Fruit fly (Drosophila melanogaster) whole organism, embryonic: ENCODE results near the gene Teh1.

Experiments used
- Bdp1 ChIP-seq: fragments of 200-800 bp; sonication (Bioruptor generic); optimal IDR thresholded peaks from 3 replicates; lab custom pipeline; 2016; ENCODE audit warnings: missing biosample characterization, missing genetic modification characterization
- Blimp-1 ChIP-seq: fragments of 200-800 bp; sonication (Bioruptor generic); optimal IDR thresholded peaks from 3 replicates; lab custom pipeline; 2018; ENCODE audit warnings: missing biosample characterization, missing genetic modification characterization, mild to moderate bottlenecking, moderate library complexity, missing genetic modification reagents
- C15 ChIP-seq: fragments of 200-800 bp; sonication (Bioruptor generic); IDR thresholded peaks from 3 replicates; pipeline ENCODE4 v1.3.6; 2022; ENCODE audit warnings: missing biosample characterization, missing genetic modification characterization
- CG10462 ChIP-seq: fragments of 200-800 bp; sonication (Bioruptor generic); optimal IDR thresholded peaks from 2 replicates; lab custom pipeline; 2016; ENCODE audit warnings: missing biosample characterization, missing genetic modification characterization
- CG10565 ChIP-seq: fragments of 200-800 bp; sonication (Bioruptor generic); optimal IDR thresholded peaks from 3 replicates; lab custom pipeline; 2016; ENCODE audit warnings: missing biosample characterization, mild to moderate bottlenecking, missing genetic modification characterization
- CG11093 ChIP-seq: fragments of 200-800 bp; sonication (Bioruptor generic); IDR thresholded peaks from 3 replicates; pipeline ENCODE4 v1.3.6; 2022; ENCODE audit warnings: missing biosample characterization, missing genetic modification characterization
- CG11247 ChIP-seq: fragments of 200-800 bp; sonication (Bioruptor generic); IDR thresholded peaks from 2 replicates; pipeline ENCODE4 v1.3.6; 2022; ENCODE audit warnings: missing biosample characterization, missing genetic modification characterization
- CG11398 ChIP-seq: fragments of 200-800 bp; sonication (Bioruptor generic); optimal IDR thresholded peaks from 2 replicates; lab custom pipeline; 2016; ENCODE audit warnings: missing biosample characterization, missing genetic modification characterization
- CG11560 ChIP-seq: fragments of 200-800 bp; sonication (Bioruptor generic); IDR thresholded peaks from 3 replicates; pipeline ENCODE4 v1.3.6; 2022; ENCODE audit warnings: missing biosample characterization, missing genetic modification characterization
- CG13123 ChIP-seq: fragments of 200-800 bp; sonication (Bioruptor generic); optimal IDR thresholded peaks from 2 replicates; lab custom pipeline; 2016; ENCODE audit warnings: missing biosample characterization, missing genetic modification characterization
- CG17328 ChIP-seq: fragments of 200-800 bp; sonication (Bioruptor generic); IDR thresholded peaks from 2 replicates; pipeline ENCODE4 v1.3.6; 2022; ENCODE audit warnings: missing biosample characterization, missing genetic modification characterization
- CG32532 ChIP-seq: fragments of 200-800 bp; sonication (Bioruptor generic); IDR thresholded peaks from 2 replicates; pipeline ENCODE4 v1.3.6; 2022; ENCODE audit warnings: missing biosample characterization, missing genetic modification characterization
- CG33557 ChIP-seq: fragments of 200-800 bp; sonication (Bioruptor generic); optimal IDR thresholded peaks from 2 replicates; lab custom pipeline; 2019; ENCODE audit warnings: missing biosample characterization, mild to moderate bottlenecking, missing genetic modification characterization, moderate library complexity
- CG3847 ChIP-seq: fragments of 200-800 bp; sonication (Bioruptor generic); IDR thresholded peaks from 2 replicates; pipeline ENCODE4 v1.3.6; 2022; ENCODE audit warnings: missing biosample characterization, missing genetic modification characterization
- CG43689 ChIP-seq: fragments of 200-800 bp; sonication (Bioruptor generic); IDR thresholded peaks from 2 replicates; pipeline ENCODE4 v1.3.6; 2022; ENCODE audit warnings: missing biosample characterization, missing genetic modification characterization
- CG6175 ChIP-seq: fragments of 200-800 bp; sonication (Bioruptor generic); IDR thresholded peaks from 3 replicates; pipeline ENCODE4 v1.3.6; 2022; ENCODE audit warnings: missing biosample characterization, missing genetic modification characterization
- CG6654 ChIP-seq: fragments of 200-800 bp; sonication (Bioruptor generic); optimal IDR thresholded peaks from 2 replicates; lab custom pipeline; 2017; ENCODE audit warnings: missing biosample characterization, mild to moderate bottlenecking, missing genetic modification characterization
- CG7372 ChIP-seq: fragments of 200-800 bp; sonication (Bioruptor generic); IDR thresholded peaks from 2 replicates; pipeline ENCODE4 v1.3.6; 2022; ENCODE audit warnings: missing biosample characterization, missing genetic modification characterization
- CG7987 ChIP-seq: fragments of 200-800 bp; sonication (Bioruptor generic); optimal IDR thresholded peaks from 2 replicates; lab custom pipeline; 2018; ENCODE audit warnings: missing biosample characterization, mild to moderate bottlenecking, missing genetic modification characterization, moderate library complexity
- CG8765 ChIP-seq: fragments of 200-800 bp; sonication (Bioruptor generic); IDR thresholded peaks from 2 replicates; pipeline ENCODE4 v1.3.6; 2022; ENCODE audit warnings: missing biosample characterization, missing genetic modification characterization
- CTCF ChIP-seq: fragments of 200-800 bp; sonication (Bioruptor generic); optimal IDR thresholded peaks from 2 replicates; lab custom pipeline; 2017; ENCODE audit warnings: missing biosample characterization, mild to moderate bottlenecking, missing genetic modification characterization, moderate library complexity
- Gsc ChIP-seq: fragments of 200-800 bp; sonication (Bioruptor generic); IDR thresholded peaks from 2 replicates; pipeline ENCODE4 v1.3.6; 2022; ENCODE audit warnings: missing biosample characterization, missing genetic modification characterization
- Hr3 ChIP-seq: fragments of 200-800 bp; sonication (Bioruptor generic); optimal IDR thresholded peaks from 3 replicates; lab custom pipeline; 2016; ENCODE audit warnings: missing biosample characterization, missing genetic modification characterization
- Myb ChIP-seq: fragments of 200-800 bp; sonication (Bioruptor generic); optimal IDR thresholded peaks from 2 replicates; lab custom pipeline; 2016; ENCODE audit warnings: missing biosample characterization, missing genetic modification characterization
- NC2α ChIP-seq: fragments of 200-800 bp; sonication (Bioruptor generic); optimal IDR thresholded peaks from 2 replicates; lab custom pipeline; 2016; ENCODE audit warnings: missing biosample characterization, missing genetic modification characterization
- NK7.1 ChIP-seq: fragments of 200-800 bp; sonication (Bioruptor generic); optimal IDR thresholded peaks from 3 replicates; lab custom pipeline; 2016; ENCODE audit warnings: missing biosample characterization, missing genetic modification characterization
- Ravus ChIP-seq: fragments of 200-800 bp; sonication (Bioruptor generic); IDR thresholded peaks from 2 replicates; pipeline ENCODE4 v1.3.6; 2022; ENCODE audit warnings: missing biosample characterization, missing genetic modification characterization
- Spps ChIP-seq: fragments of 200-800 bp; sonication (Bioruptor generic); optimal IDR thresholded peaks from 2 replicates; lab custom pipeline; 2018; ENCODE audit warnings: missing biosample characterization, mild to moderate bottlenecking, missing genetic modification characterization
- YL-1 ChIP-seq: fragments of 200-800 bp; sonication (Bioruptor generic); optimal IDR thresholded peaks from 3 replicates; lab custom pipeline; 2017; ENCODE audit warnings: missing biosample characterization, mild to moderate bottlenecking, missing genetic modification characterization
- bab2 ChIP-seq: fragments of 200-800 bp; sonication (Bioruptor generic); optimal IDR thresholded peaks from 2 replicates; lab custom pipeline; 2016; ENCODE audit warnings: missing biosample characterization, missing genetic modification characterization
- bsh ChIP-seq, 2 experiments: fragments of 200-800 bp; sonication (Bioruptor generic); optimal IDR thresholded peaks; 2 replicates each; lab custom pipeline; 2017 to 2018; ENCODE audit warnings: mild to moderate bottlenecking in 2 of 2, missing biosample characterization in 2 of 2, missing genetic modification characterization in 2 of 2, moderate library complexity in 1 of 2
- cas ChIP-seq: fragments of 200-800 bp; sonication (Bioruptor generic); IDR thresholded peaks from 2 replicates; pipeline ENCODE4 v1.3.6; 2022; ENCODE audit warnings: missing biosample characterization, missing genetic modification characterization
- chinmo ChIP-seq: fragments of 200-800 bp; sonication (Bioruptor generic); IDR thresholded peaks from 4 replicates; pipeline ENCODE4 v1.3.6; 2022; ENCODE audit warnings: missing biosample characterization, missing genetic modification characterization; ENCODE audit not compliant: partially characterized antibody
- dimm ChIP-seq: fragments of 200-800 bp; sonication (Bioruptor generic); IDR thresholded peaks from 2 replicates; pipeline ENCODE4 v1.3.6; 2022; ENCODE audit warnings: missing biosample characterization, missing genetic modification characterization
- dmrt11E ChIP-seq: fragments of 200-800 bp; sonication (Bioruptor generic); optimal IDR thresholded peaks from 3 replicates; lab custom pipeline; 2018; ENCODE audit warnings: missing biosample characterization, mild to moderate bottlenecking, missing genetic modification characterization, moderate library complexity
- eyg ChIP-seq: fragments of 200-800 bp; sonication (Bioruptor generic); optimal IDR thresholded peaks from 3 replicates; lab custom pipeline; 2016; ENCODE audit warnings: missing biosample characterization, missing genetic modification characterization
- fd96Cb ChIP-seq: fragments of 200-800 bp; sonication (Bioruptor generic); optimal IDR thresholded peaks from 2 replicates; lab custom pipeline; 2018; ENCODE audit warnings: missing biosample characterization, mild to moderate bottlenecking, missing genetic modification characterization, moderate library complexity
- gce ChIP-seq: fragments of 200-800 bp; sonication (Bioruptor generic); IDR thresholded peaks from 3 replicates; pipeline ENCODE4 v1.3.6; 2022; ENCODE audit warnings: missing biosample characterization, missing genetic modification characterization
- gcm ChIP-seq: fragments of 200-800 bp; sonication (Bioruptor generic); optimal IDR thresholded peaks from 2 replicates; lab custom pipeline; 2019; ENCODE audit warnings: missing biosample characterization, mild to moderate bottlenecking, missing genetic modification characterization, moderate library complexity
- hb ChIP-seq: fragments of 200-800 bp; sonication (Bioruptor generic); IDR thresholded peaks from 3 replicates; pipeline ENCODE4 v1.3.6; 2022; ENCODE audit warnings: missing biosample characterization, missing genetic modification characterization; ENCODE audit not compliant: partially characterized antibody
- hth ChIP-seq: fragments of >200 bp; optimal IDR thresholded peaks from 2 replicates; lab custom pipeline; 2017; ENCODE audit warnings: inconsistent platforms
- ind ChIP-seq: fragments of 200-800 bp; sonication (Bioruptor generic); optimal IDR thresholded peaks from 3 replicates; lab custom pipeline; 2016; ENCODE audit warnings: missing biosample characterization, missing genetic modification characterization
- kni ChIP-seq: fragments of 200-800 bp; sonication (Bioruptor generic); optimal IDR thresholded peaks from 3 replicates; lab custom pipeline; 2017; ENCODE audit warnings: mild to moderate bottlenecking, missing biosample characterization, missing genetic modification reagents, missing genetic modification characterization
- lab ChIP-seq: fragments of 200-800 bp; sonication (Bioruptor generic); optimal IDR thresholded peaks from 3 replicates; lab custom pipeline; 2017; ENCODE audit warnings: missing biosample characterization, missing genetic modification characterization, mild to moderate bottlenecking, moderate library complexity, missing genetic modification reagents
- lola ChIP-seq, 3 experiments: fragments of >200 bp in 2 of 3; fragments of 200-800 bp in 1 of 3; sonication (Bioruptor generic) in 1 of 3; optimal IDR thresholded peaks; 2 replicates each; lab custom pipeline; 2017 to 2019; ENCODE audit warnings: missing biosample characterization in 3 of 3, missing genetic modification characterization in 3 of 3, mild to moderate bottlenecking in 1 of 3, moderate library complexity in 1 of 3
- nau ChIP-seq: fragments of 200-800 bp; sonication (Bioruptor generic); optimal IDR thresholded peaks from 3 replicates; lab custom pipeline; 2017; ENCODE audit warnings: missing biosample characterization, mild to moderate bottlenecking, missing genetic modification characterization, missing genetic modification reagents
- pita ChIP-seq: fragments of 200-800 bp; sonication (Bioruptor generic); optimal IDR thresholded peaks from 2 replicates; lab custom pipeline; 2017; ENCODE audit warnings: missing biosample characterization, mild to moderate bottlenecking, missing genetic modification characterization
- repo ChIP-seq: fragments of 200-800 bp; sonication (Bioruptor generic); optimal IDR thresholded peaks from 2 replicates; lab custom pipeline; 2016; ENCODE audit warnings: missing biosample characterization, missing genetic modification characterization
- salm ChIP-seq: fragments of 200-800 bp; sonication (Bioruptor generic); optimal IDR thresholded peaks from 2 replicates; lab custom pipeline; 2018; ENCODE audit warnings: missing biosample characterization, mild to moderate bottlenecking, missing genetic modification characterization
- sc ChIP-seq, 3 experiments: fragments of >200 bp in 2 of 3; fragments of 200-800 bp in 1 of 3; sonication (Bioruptor generic) in 1 of 3; optimal IDR thresholded peaks; 2 replicates in 2 of 3; 3 replicates in 1 of 3; lab custom pipeline; 2017; ENCODE audit warnings: mild to moderate bottlenecking in 1 of 3, missing biosample characterization in 1 of 3, missing genetic modification characterization in 1 of 3, missing genetic modification reagents in 1 of 3
- yki ChIP-seq: fragments of >200 bp; optimal IDR thresholded peaks from 3 replicates; lab custom pipeline; 2018

Gene Teh1

DNA sequence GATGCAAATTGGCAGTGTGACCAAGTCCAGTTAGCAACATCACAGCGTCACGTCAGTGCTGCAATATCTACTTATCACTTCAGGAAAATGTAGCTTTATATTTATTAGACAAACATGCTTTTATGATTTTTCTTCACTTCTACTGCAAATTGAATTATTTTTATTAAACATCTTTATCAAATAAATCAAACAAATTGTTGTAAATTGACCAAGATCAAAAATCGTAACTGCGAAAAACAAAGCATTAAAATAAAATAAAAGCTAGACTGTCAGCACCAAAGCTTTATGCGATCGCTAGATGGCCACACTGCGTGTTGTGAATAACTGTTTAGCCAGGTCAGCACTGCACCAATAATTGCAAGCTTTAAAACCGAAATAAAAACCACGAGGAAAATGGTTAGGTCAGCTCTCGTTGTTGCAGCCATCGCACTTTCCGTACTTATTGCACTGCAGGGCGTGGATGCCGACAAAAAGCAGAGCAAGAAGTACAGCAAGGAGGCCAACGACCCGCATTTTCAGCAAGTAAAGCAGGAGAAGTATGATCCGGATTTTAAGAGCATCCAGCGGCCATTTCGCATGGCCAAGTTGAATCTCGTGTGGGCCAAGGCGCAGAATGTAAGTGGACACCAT lies 76.6 kb downstream of the Teh1 start, which contains the start of the genes CG12945 and CG8507 (continued):
- no peak for TF ChIP-seq fd96Cb (tag; lab: Kevin White, UChicago)
- TF ChIP-seq C15 (GFP tag; lab: Robert Waterston, UW): no peak
- peak in 1 of 3 experiments; percentile 54 for TF ChIP-seq lola (GFP tag; optimal IDR thresholded peaks at IDR 0.05; lab: Kevin White, UChicago)
- TF ChIP-seq kni (GFP tag; lab: Kevin White, UChicago): no peak
- no peak for TF ChIP-seq CG7987
- no peak for TF ChIP-seq CG13123 (GFP tag; lab: Kevin White, UChicago)
- peak; percentile 26 for TF ChIP-seq Hr3
- no peak for TF ChIP-seq CG11398 (GFP tag; lab: Kevin White, UChicago)
- TF ChIP-seq Spps: no peak
- TF ChIP-seq CG10462 (GFP tag; lab: Kevin White, UChicago): no peak
- peak in 1 of 2 experiments; percentile 20 for TF ChIP-seq bsh (GFP tag; optimal IDR thresholded peaks at IDR 0.05; lab: Kevin White, UChicago)
- no peak; the same call in 1 of the 2 replicates for TF ChIP-seq CG32532 (GFP tag; lab: Robert Waterston, UW)
- no peak for TF ChIP-seq dimm
- TF ChIP-seq Bdp1 (GFP tag; lab: Kevin White, UChicago): peak; percentile 14
- peak; percentile 4 for TF ChIP-seq dmrt11E (tag; lab: Kevin White, UChicago)
- TF ChIP-seq CG6175 (GFP tag; lab: Robert Waterston, UW): no peak
- no peak for TF ChIP-seq bab2
- TF ChIP-seq CG11247: no peak
- no peak for TF ChIP-seq Gsc
- no peak for TF ChIP-seq NC2α (GFP tag; lab: Kevin White, UChicago)
- TF ChIP-seq CG11560 (tag; lab: Robert Waterston, UW): no peak
- no peak for TF ChIP-seq yki (lab: Kevin White, UChicago)
- TF ChIP-seq gcm (GFP tag; lab: Kevin White, UChicago): peak; percentile 37
- TF ChIP-seq CG43689 (GFP tag; lab: Robert Waterston, UW): no peak
- TF ChIP-seq NK7.1: no peak
- TF ChIP-seq ind (GFP tag; lab: Kevin White, UChicago): peak; percentile 49
- TF ChIP-seq CG7372 (GFP tag; lab: Robert Waterston, UW): no peak
- TF ChIP-seq chinmo (GFP tag; lab: Robert Waterston, UW): no peak
- TF ChIP-seq sc (optimal IDR thresholded peaks at IDR 0.05; lab: Kevin White, UChicago): no peak
- TF ChIP-seq sc (GFP tag; optimal IDR thresholded peaks at IDR 0.05; lab: Kevin White, UChicago): no peak
- TF ChIP-seq gce (GFP tag; lab: Robert Waterston, UW): no peak
- TF ChIP-seq CTCF (GFP tag; lab: Kevin White, UChicago): no peak
- no peak for TF ChIP-seq cas (GFP tag; lab: Robert Waterston, UW)
- TF ChIP-seq eyg (GFP tag; lab: Kevin White, UChicago): no peak
- no peak for TF ChIP-seq lab
- TF ChIP-seq YL-1 (GFP tag; lab: Kevin White, UChicago): peak; percentile 47
- no peak for TF ChIP-seq salm
- TF ChIP-seq CG6654: no peak
- TF ChIP-seq CG8765 (GFP tag; lab: Robert Waterston, UW): no peak
- TF ChIP-seq CG33557 (GFP tag; lab: Kevin White, UChicago): no peak
- no peak for TF ChIP-seq Ravus (GFP tag; lab: Robert Waterston, UW)
- TF ChIP-seq CG11093 (GFP tag; lab: Robert Waterston, UW): no peak
- no peak for TF ChIP-seq nau (GFP tag; lab: Kevin White, UChicago)
- no peak for TF ChIP-seq CG10565 (GFP tag; lab: Kevin White, UChicago)
- TF ChIP-seq Myb (GFP tag; lab: Kevin White, UChicago): peak; percentile 72
- TF ChIP-seq repo (GFP tag; lab: Kevin White, UChicago): no peak
- peak; percentile 28 for TF ChIP-seq Blimp-1 (GFP tag; lab: Kevin White, UChicago)
- TF ChIP-seq pita (GFP tag; lab: Kevin White, UChicago): no peak
- no peak for TF ChIP-seq hb (GFP tag; lab: Robert Waterston, UW)
- TF ChIP-seq hth (lab: Kevin White, UChicago): no peak
- TF ChIP-seq CG3847 (GFP tag; lab: Robert Waterston, UW): peak; percentile 81
- TF ChIP-seq CG17328: no peak
